Worm (Caenorhabditis elegans): ENCODE measurements around the gene Y50D4B.4.

Y50D4B.4 gene

ce11 chrV:1052559-1053064 lies 39.8 kb upstream of the Y50D4B.4 start, which contains the start of gene K10C9.4:
Gene K10C9.4 (minus strand): TSS chrV:1053014.
- TF ChIP-seq lsy-2 (tag; optimal IDR thresholded peaks at IDR 0.05) (no peak), ceh-39 (tag; optimal IDR thresholded peaks at IDR 0.05) (no peak), ceh-83 (GFP tag; optimal IDR thresholded peaks at IDR 0.05) (no peak), ham-2 (GFP tag; optimal IDR thresholded peaks at IDR 0.05) (no peak), ces-1 (GFP tag; optimal IDR thresholded peaks at IDR 0.05) (no peak), nhr-12 (tag; optimal IDR thresholded peaks at IDR 0.05) (no peak), elt-3 (tag; optimal IDR thresholded peaks at IDR 0.05) (no peak), nhr-76 (tag; optimal IDR thresholded peaks at IDR 0.05) (no peak), unc-120 (tag; optimal IDR thresholded peaks at IDR 0.05; ENCODE audit: poor library complexity, severe bottlenecking) (no peak), ztf-11 (tag; optimal IDR thresholded peaks at IDR 0.05) (no peak), lin-13 (tag; optimal IDR thresholded peaks at IDR 0.05) (no peak), tbx-8 (GFP tag; optimal IDR thresholded peaks at IDR 0.05) (no peak), flh-1 (GFP tag; optimal IDR thresholded peaks at IDR 0.05) (no peak), nhr-28 (tag; optimal IDR thresholded peaks at IDR 0.05) (no peak), M03D4.4 (tag; optimal IDR thresholded peaks at IDR 0.05) (no peak)

ce11 chrV:1053385-1053784 lies 39.1 kb upstream of the Y50D4B.4 start:
- no peak for TF ChIP-seq lin-13 (tag; optimal IDR thresholded peaks at IDR 0.05)
- peak; percentile 91 for TF ChIP-seq zip-8 (tag; optimal IDR thresholded peaks at IDR 0.05)

- TF ChIP-seq snpc-4 (tag; optimal IDR thresholded peaks at IDR 0.05) (no peak), unc-62 (GFP tag; optimal IDR thresholded peaks at IDR 0.05) (peak; percentile 93), zip-8 (tag; optimal IDR thresholded peaks at IDR 0.05) (no peak), lsy-2 (tag; optimal IDR thresholded peaks at IDR 0.05) (no peak), nhr-237 (tag; optimal IDR thresholded peaks at IDR 0.05) (no peak), sem-2 (GFP tag; optimal IDR thresholded peaks at IDR 0.05) (no peak), sptf-1 (tag; optimal IDR thresholded peaks at IDR 0.05) (no peak), ztf-11 (tag; optimal IDR thresholded peaks at IDR 0.05) (no peak), nhr-2 (tag; optimal IDR thresholded peaks at IDR 0.05) (peak; percentile 67), ceh-43 (GFP tag; optimal IDR thresholded peaks at IDR 0.05) (no peak), lin-32 (GFP tag; optimal IDR thresholded peaks at IDR 0.05) (peak; percentile 4), ham-2 (GFP tag; optimal IDR thresholded peaks at IDR 0.05) (no peak), drap-1 (GFP tag; optimal IDR thresholded peaks at IDR 0.05) (no peak), nhr-28 (tag; optimal IDR thresholded peaks at IDR 0.05) (no peak), blmp-1 (tag; optimal IDR thresholded peaks at IDR 0.05) (no peak), mab-5 (tag; optimal IDR thresholded peaks at IDR 0.05) (peak; percentile 86), mls-2 (tag; optimal IDR thresholded peaks at IDR 0.05) (no peak), elt-3 (tag; optimal IDR thresholded peaks at IDR 0.05) (no peak), nhr-12 (tag; optimal IDR thresholded peaks at IDR 0.05) (no peak), hlh-1 (tag; optimal IDR thresholded peaks at IDR 0.05) (peak; percentile 77), unc-39 (tag; optimal IDR thresholded peaks at IDR 0.05) (no peak), ces-1 (GFP tag; optimal IDR thresholded peaks at IDR 0.05) (no peak), cnd-1 (tag; optimal IDR thresholded peaks at IDR 0.05) (no peak), elt-1 (tag; optimal IDR thresholded peaks at IDR 0.05; ENCODE audit: borderline replicate concordance, insufficient read depth) (no peak), pha-4 (tag; optimal IDR thresholded peaks at IDR 0.05) (no peak), unc-120 (tag; optimal IDR thresholded peaks at IDR 0.05; ENCODE audit: poor library complexity, severe bottlenecking) (no peak)
These were observed 32.1 kb upstream of the Y50D4B.4 start for ce11 chrV:1060219-1060863.

ce11 chrV:1061295-1061694 lies 31.2 kb upstream of the Y50D4B.4 start, which contains the start of gene rnst-2:
Gene rnst-2 (plus strand): TSS chrV:1061595.
- TF ChIP-seq bed-3 (GFP tag; optimal IDR thresholded peaks at IDR 0.05) = no peak
- no peak for TF ChIP-seq M03D4.4 (tag; optimal IDR thresholded peaks at IDR 0.05)
- no peak for TF ChIP-seq lin-32 (GFP tag; optimal IDR thresholded peaks at IDR 0.05)
- TF ChIP-seq elt-3 (tag; optimal IDR thresholded peaks at IDR 0.05) = no peak
- no peak for TF ChIP-seq mep-1 (tag; optimal IDR thresholded peaks at IDR 0.05)
- TF ChIP-seq nhr-237 (tag; optimal IDR thresholded peaks at IDR 0.05) = no peak
- TF ChIP-seq nhr-12 (tag; optimal IDR thresholded peaks at IDR 0.05) = no peak
